Fruit fly (Drosophila melanogaster) whole organism, pupa: ENCODE results near the gene kuz.

Experiments used
- CG14655 ChIP-seq: fragments of 200-800 bp; sonication (Bioruptor generic); optimal IDR thresholded peaks from 3 replicates; lab custom pipeline; 2017; ENCODE audit warnings: mild to moderate bottlenecking, missing biosample characterization, missing genetic modification reagents, missing genetic modification characterization
- CG15710 ChIP-seq: fragments of 200-800 bp; sonication (Bioruptor generic); optimal IDR thresholded peaks from 2 replicates; lab custom pipeline; 2018; ENCODE audit warnings: missing biosample characterization, mild to moderate bottlenecking, missing genetic modification characterization, moderate library complexity
- CG17806 ChIP-seq: fragments of 200-800 bp; sonication (Bioruptor generic); optimal IDR thresholded peaks from 2 replicates; lab custom pipeline; 2018; ENCODE audit warnings: missing biosample characterization, mild to moderate bottlenecking, missing genetic modification characterization, moderate library complexity
- CG8159 ChIP-seq: fragments of 200-800 bp; sonication (Bioruptor generic); optimal IDR thresholded peaks from 3 replicates; lab custom pipeline; 2018; ENCODE audit warnings: missing biosample characterization, mild to moderate bottlenecking, missing genetic modification characterization, moderate library complexity
- CG9948 ChIP-seq: fragments of 200-800 bp; sonication (Bioruptor generic); optimal IDR thresholded peaks from 2 replicates; lab custom pipeline; 2018; ENCODE audit warnings: missing biosample characterization, mild to moderate bottlenecking, missing genetic modification characterization, moderate library complexity
- Pif1A ChIP-seq: fragments of 200-800 bp; sonication (Bioruptor generic); optimal IDR thresholded peaks from 3 replicates; lab custom pipeline; 2016; ENCODE audit warnings: missing biosample characterization, missing genetic modification characterization
- rn ChIP-seq: fragments of 200-800 bp; sonication (Bioruptor generic); IDR thresholded peaks from 2 replicates; pipeline ENCODE4 v1.3.6; 2022; ENCODE audit warnings: missing biosample characterization, missing genetic modification characterization

- TF ChIP-seq CG15710 (tag; lab: Kevin White, UChicago) (peak; percentile 25), Pif1A (peak; percentile 20), CG9948 (tag; lab: Kevin White, UChicago) (no peak), CG8159 (peak; percentile 24), rn (no peak), CG17806 (tag; lab: Kevin White, UChicago) (no peak), CG14655 (GFP tag; lab: Kevin White, UChicago) (peak; percentile 27)
These were observed 37.5 kb upstream of the kuz start for dm6 chr2L:13512182-13513032.
